Fruit fly (Drosophila melanogaster) whole organism, embryonic: ENCODE data around the gene Gr64d.

Experiments
- ATbp ChIP-seq: fragments of 200-800 bp; sonication (Bioruptor generic); optimal IDR thresholded peaks from 2 replicates; lab custom pipeline; 2017; ENCODE audit warnings: missing biosample characterization, mild to moderate bottlenecking, missing genetic modification characterization, missing genetic modification reagents
- Bgb ChIP-seq: fragments of 200-800 bp; sonication (Bioruptor generic); IDR thresholded peaks from 2 replicates; pipeline ENCODE4 v1.3.6; 2022; ENCODE audit warnings: missing biosample characterization, missing genetic modification characterization; ENCODE audit not compliant: partially characterized antibody
- CG10959 ChIP-seq: fragments of 200-800 bp; sonication (Bioruptor generic); IDR thresholded peaks from 2 replicates; pipeline ENCODE4 v1.3.6; 2022; ENCODE audit warnings: missing biosample characterization, missing genetic modification characterization
- CG11247 ChIP-seq: fragments of 200-800 bp; sonication (Bioruptor generic); IDR thresholded peaks from 2 replicates; pipeline ENCODE4 v1.3.6; 2022; ENCODE audit warnings: missing biosample characterization, missing genetic modification characterization
- CG13424 ChIP-seq: fragments of 200-800 bp; sonication (Bioruptor generic); optimal IDR thresholded peaks from 2 replicates; lab custom pipeline; 2019; ENCODE audit warnings: missing biosample characterization, mild to moderate bottlenecking, missing genetic modification characterization, moderate library complexity
- CG13624 ChIP-seq: fragments of 200-800 bp; sonication (Bioruptor generic); optimal IDR thresholded peaks from 2 replicates; lab custom pipeline; 2016; ENCODE audit warnings: missing biosample characterization, missing genetic modification characterization
- CG14441 ChIP-seq: fragments of 200-800 bp; sonication (Bioruptor generic); IDR thresholded peaks from 2 replicates; pipeline ENCODE4 v1.3.6; 2022; ENCODE audit warnings: missing biosample characterization, missing genetic modification characterization
- CG14667 ChIP-seq: fragments of 200-800 bp; sonication (Bioruptor generic); IDR thresholded peaks from 2 replicates; pipeline ENCODE4 v1.3.6; 2022; ENCODE audit warnings: missing biosample characterization, missing genetic modification characterization
- CG15514 ChIP-seq: fragments of 200-800 bp; sonication (Bioruptor generic); optimal IDR thresholded peaks from 3 replicates; lab custom pipeline; 2017; ENCODE audit warnings: missing biosample characterization, missing genetic modification characterization, mild to moderate bottlenecking, moderate library complexity, missing genetic modification reagents
- CG1647 ChIP-seq: fragments of 200-800 bp; sonication (Bioruptor generic); optimal IDR thresholded peaks from 3 replicates; lab custom pipeline; 2016; ENCODE audit warnings: missing biosample characterization, missing genetic modification characterization
- CG42726 ChIP-seq: fragments of 200-800 bp; sonication (Bioruptor generic); IDR thresholded peaks from 2 replicates; pipeline ENCODE4 v1.3.6; 2022; ENCODE audit warnings: missing biosample characterization, missing genetic modification characterization; ENCODE audit not compliant: partially characterized antibody
- CG4404 ChIP-seq: fragments of 200-800 bp; sonication (Bioruptor generic); IDR thresholded peaks from 2 replicates; pipeline ENCODE4 v1.3.6; 2022; ENCODE audit warnings: missing biosample characterization, missing genetic modification characterization
- CG4424 ChIP-seq: fragments of 200-800 bp; sonication (Bioruptor generic); optimal IDR thresholded peaks from 3 replicates; lab custom pipeline; 2016; ENCODE audit warnings: missing biosample characterization, missing genetic modification characterization
- CG7372 ChIP-seq: fragments of 200-800 bp; sonication (Bioruptor generic); IDR thresholded peaks from 2 replicates; pipeline ENCODE4 v1.3.6; 2022; ENCODE audit warnings: missing biosample characterization, missing genetic modification characterization
- CG7928 ChIP-seq: fragments of 200-800 bp; sonication (Bioruptor generic); optimal IDR thresholded peaks from 2 replicates; lab custom pipeline; 2017; ENCODE audit warnings: missing biosample characterization, mild to moderate bottlenecking, missing genetic modification characterization
- CG8478 ChIP-seq: fragments of >200 bp; optimal IDR thresholded peaks from 2 replicates; lab custom pipeline; 2018
- CG9437 ChIP-seq: fragments of 200-800 bp; sonication (Bioruptor generic); optimal IDR thresholded peaks from 2 replicates; lab custom pipeline; 2018; ENCODE audit warnings: missing biosample characterization, mild to moderate bottlenecking, missing genetic modification characterization
- Camta ChIP-seq: fragments of 200-800 bp; sonication (Bioruptor generic); optimal IDR thresholded peaks from 2 replicates; lab custom pipeline; 2016; ENCODE audit warnings: missing biosample characterization, missing genetic modification characterization
- D19B ChIP-seq: fragments of 200-800 bp; sonication (Bioruptor generic); optimal IDR thresholded peaks from 2 replicates; lab custom pipeline; 2017; ENCODE audit warnings: missing biosample characterization, mild to moderate bottlenecking, missing genetic modification characterization
- Dek ChIP-seq: fragments of 200-800 bp; sonication (Bioruptor generic); optimal IDR thresholded peaks from 3 replicates; lab custom pipeline; 2019; ENCODE audit warnings: missing biosample characterization, mild to moderate bottlenecking, missing genetic modification characterization, moderate library complexity
- Doc2 ChIP-seq: fragments of 200-800 bp; sonication (Bioruptor generic); IDR thresholded peaks from 2 replicates; pipeline ENCODE4 v1.3.6; 2022; ENCODE audit warnings: missing biosample characterization, missing genetic modification characterization
- Ets65A ChIP-seq: fragments of 200-800 bp; sonication (Bioruptor generic); peaks from one replicate; lab custom pipeline; 2016; ENCODE audit warnings: missing biosample characterization, missing genetic modification characterization
- Fer1 ChIP-seq: fragments of 200-800 bp; sonication (Bioruptor generic); optimal IDR thresholded peaks from 2 replicates; lab custom pipeline; 2017; ENCODE audit warnings: missing biosample characterization, mild to moderate bottlenecking, missing genetic modification characterization
- Fer3 ChIP-seq: fragments of 200-800 bp; sonication (Bioruptor generic); optimal IDR thresholded peaks from 2 replicates; lab custom pipeline; 2018; ENCODE audit warnings: missing biosample characterization, mild to moderate bottlenecking, missing genetic modification characterization, moderate library complexity
- HmgD ChIP-seq: fragments of 200-800 bp; sonication (Bioruptor generic); optimal IDR thresholded peaks from 3 replicates; lab custom pipeline; 2016; ENCODE audit warnings: missing biosample characterization, missing genetic modification characterization
- HmgZ ChIP-seq: fragments of 200-800 bp; sonication (Bioruptor generic); optimal IDR thresholded peaks from 2 replicates; lab custom pipeline; 2018; ENCODE audit warnings: missing biosample characterization, mild to moderate bottlenecking, missing genetic modification characterization
- Lim3 ChIP-seq: fragments of 200-800 bp; sonication (Bioruptor generic); IDR thresholded peaks from 2 replicates; pipeline ENCODE4 v1.3.6; 2022; ENCODE audit warnings: missing biosample characterization, missing genetic modification characterization
- Lpt ChIP-seq: fragments of >200 bp; optimal IDR thresholded peaks from 2 replicates; lab custom pipeline; 2018; ENCODE audit warnings: missing biosample characterization, missing genetic modification characterization
- MBD-R2 ChIP-seq: fragments of 200-800 bp; sonication (Bioruptor generic); IDR thresholded peaks from 2 replicates; pipeline ENCODE4 v1.3.6; 2022; ENCODE audit warnings: missing biosample characterization, missing genetic modification characterization
- MESR4 ChIP-seq: fragments of 200-800 bp; sonication (Bioruptor generic); optimal IDR thresholded peaks from 2 replicates; lab custom pipeline; 2018; ENCODE audit warnings: missing biosample characterization, mild to moderate bottlenecking, missing genetic modification characterization, moderate library complexity
- Six4 ChIP-seq: fragments of 200-800 bp; sonication (Bioruptor generic); optimal IDR thresholded peaks from 2 replicates; lab custom pipeline; 2016; ENCODE audit warnings: missing biosample characterization, missing genetic modification characterization
- Xbp1 ChIP-seq: fragments of 200-800 bp; sonication (Bioruptor generic); optimal IDR thresholded peaks from 3 replicates; lab custom pipeline; 2016; ENCODE audit warnings: missing biosample characterization, mild to moderate bottlenecking, missing genetic modification characterization
- YL-1 ChIP-seq: fragments of 200-800 bp; sonication (Bioruptor generic); optimal IDR thresholded peaks from 3 replicates; lab custom pipeline; 2017; ENCODE audit warnings: missing biosample characterization, mild to moderate bottlenecking, missing genetic modification characterization
- aop ChIP-seq: fragments of 200-800 bp; sonication (Bioruptor generic); IDR thresholded peaks from 2 replicates; pipeline ENCODE4 v1.3.6; 2022; ENCODE audit warnings: missing biosample characterization, missing genetic modification characterization
- az2 ChIP-seq: fragments of 200-800 bp; sonication (Bioruptor generic); optimal IDR thresholded peaks from 3 replicates; lab custom pipeline; 2016; ENCODE audit warnings: missing biosample characterization, missing genetic modification characterization
- btn ChIP-seq: fragments of 200-800 bp; sonication (Bioruptor generic); optimal IDR thresholded peaks from 2 replicates; lab custom pipeline; 2016; ENCODE audit warnings: missing biosample characterization, missing genetic modification characterization
- cg ChIP-seq: fragments of 200-800 bp; sonication (Bioruptor generic); optimal IDR thresholded peaks from 3 replicates; lab custom pipeline; 2019; ENCODE audit warnings: missing biosample characterization, mild to moderate bottlenecking, missing genetic modification characterization, moderate library complexity
- dm ChIP-seq: fragments of 200-800 bp; sonication (Bioruptor generic); optimal IDR thresholded peaks from 3 replicates; lab custom pipeline; 2016; ENCODE audit warnings: missing biosample characterization, missing genetic modification characterization
- dpn ChIP-seq, 2 experiments: fragments of 200-800 bp; sonication (Bioruptor generic); optimal IDR thresholded peaks; 3 replicates each; lab custom pipeline; 2016; ENCODE audit warnings: missing biosample characterization in 2 of 2, missing genetic modification characterization in 2 of 2
- ftz-f1 ChIP-seq: fragments of 200-800 bp; sonication (Bioruptor generic); optimal IDR thresholded peaks from 2 replicates; lab custom pipeline; 2016; ENCODE audit warnings: missing biosample characterization, missing genetic modification characterization
- her ChIP-seq: fragments of 200-800 bp; sonication (Bioruptor generic); optimal IDR thresholded peaks from 2 replicates; lab custom pipeline; 2016; ENCODE audit warnings: missing biosample characterization, missing genetic modification characterization
- inv ChIP-seq: fragments of 200-800 bp; sonication (Bioruptor generic); IDR thresholded peaks from 2 replicates; pipeline ENCODE4 v1.3.6; 2022; ENCODE audit warnings: missing biosample characterization, missing genetic modification characterization; ENCODE audit not compliant: partially characterized antibody
- lbe ChIP-seq: fragments of 200-800 bp; sonication (Bioruptor generic); optimal IDR thresholded peaks from 2 replicates; lab custom pipeline; 2016; ENCODE audit warnings: missing biosample characterization, mild to moderate bottlenecking, missing genetic modification characterization
- lilli ChIP-seq: fragments of 200-800 bp; sonication (Bioruptor generic); optimal IDR thresholded peaks from 3 replicates; lab custom pipeline; 2016; ENCODE audit warnings: missing biosample characterization, missing genetic modification characterization
- onecut ChIP-seq: fragments of 200-800 bp; sonication (Bioruptor generic); IDR thresholded peaks from 2 replicates; pipeline ENCODE4 v1.3.6; 2022; ENCODE audit warnings: missing biosample characterization, missing genetic modification characterization
- peb ChIP-seq: fragments of 200-800 bp; sonication (Bioruptor generic); IDR thresholded peaks from 2 replicates; pipeline ENCODE4 v1.3.6; 2022; ENCODE audit warnings: missing biosample characterization, missing genetic modification characterization
- ro ChIP-seq: fragments of 200-800 bp; sonication (Bioruptor generic); IDR thresholded peaks from 2 replicates; pipeline ENCODE4 v1.3.6; 2022; ENCODE audit warnings: missing biosample characterization, missing genetic modification characterization
- sr ChIP-seq: fragments of 200-800 bp; sonication (Bioruptor generic); IDR thresholded peaks from 3 replicates; pipeline ENCODE4 v1.3.6; 2022; ENCODE audit warnings: missing biosample characterization, missing genetic modification characterization
- sug ChIP-seq: fragments of 200-800 bp; optimal IDR thresholded peaks from 2 replicates; lab custom pipeline; 2019; ENCODE audit warnings: missing biosample characterization, mild to moderate bottlenecking, missing genetic modification characterization, moderate library complexity
- tap ChIP-seq: fragments of 200-800 bp; optimal IDR thresholded peaks from 3 replicates; lab custom pipeline; 2019; ENCODE audit warnings: missing biosample characterization, mild to moderate bottlenecking, missing genetic modification characterization, moderate library complexity
- usp ChIP-seq: fragments of >200 bp; optimal IDR thresholded peaks from 2 replicates; lab custom pipeline; 2017; ENCODE audit warnings: missing biosample characterization, missing genetic modification characterization
- zfh1 ChIP-seq: fragments of 200-800 bp; sonication (Bioruptor generic); IDR thresholded peaks from 3 replicates; pipeline ENCODE4 v1.3.6; 2022; ENCODE audit warnings: missing biosample characterization, missing genetic modification characterization

The Gr64d gene

DNA sequence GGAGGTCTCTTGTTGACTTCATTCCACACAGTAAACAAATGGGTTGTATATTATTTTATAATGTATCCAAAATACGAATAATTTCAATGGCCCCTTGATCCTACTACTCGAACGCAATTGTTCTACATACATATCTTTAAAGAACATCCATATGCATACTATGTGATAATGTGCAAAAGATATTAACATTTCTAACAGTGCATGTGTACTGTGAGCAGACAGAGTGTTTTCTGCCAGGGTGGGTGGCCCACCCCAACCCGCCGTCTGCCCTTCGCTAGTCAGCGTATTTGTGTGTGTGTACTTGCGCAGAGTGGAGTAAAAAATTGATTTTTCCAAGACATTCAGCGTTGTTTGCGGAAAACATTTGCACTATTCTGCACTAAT lies 39.1 kb downstream of the Gr64d start (continued):
- peak; percentile 81 for TF ChIP-seq Fer3 (tag; lab: Kevin White, UChicago)
- peak; percentile 28; the same call in 1 of the 2 replicates for TF ChIP-seq ro (GFP tag; lab: Robert Waterston, UW)
- TF ChIP-seq MESR4 (GFP tag; lab: Kevin White, UChicago) = no peak
- TF ChIP-seq HmgZ (tag; lab: Kevin White, UChicago) = peak; percentile 7
- TF ChIP-seq CG9437 = peak; percentile 8
- TF ChIP-seq lilli (GFP tag; lab: Kevin White, UChicago) = peak; percentile 3
- peak; percentile 57 for TF ChIP-seq tap
- TF ChIP-seq her (GFP tag; lab: Kevin White, UChicago) = no peak
- TF ChIP-seq Fer1 (GFP tag; lab: Kevin White, UChicago) = peak; percentile 51
- no peak for TF ChIP-seq YL-1 (GFP tag; lab: Kevin White, UChicago)
- no peak for TF ChIP-seq btn (GFP tag; lab: Kevin White, UChicago)
- TF ChIP-seq cg (GFP tag; lab: Kevin White, UChicago) = peak; percentile 6
- TF ChIP-seq sug (tag; lab: Kevin White, UChicago) = no peak
- peak; percentile 26 for TF ChIP-seq Dek (tag; lab: Kevin White, UChicago)
- TF ChIP-seq sr (GFP tag; lab: Robert Waterston, UW) = peak; percentile 34; the same call in 1 of the 3 replicates
- peak in 1 of 2 experiments; percentile 50 for TF ChIP-seq dpn (GFP tag; optimal IDR thresholded peaks at IDR 0.05; lab: Kevin White, UChicago)
- no peak for TF ChIP-seq inv (GFP tag; lab: Robert Waterston, UW)
- TF ChIP-seq onecut (GFP tag; lab: Robert Waterston, UW) = peak; percentile 97
- no peak for TF ChIP-seq CG7372
- peak; percentile 6; the same call in 1 of the 2 replicates for TF ChIP-seq CG4404 (GFP tag; lab: Robert Waterston, UW)
- TF ChIP-seq CG42726 (GFP tag; lab: Robert Waterston, UW) = no peak
- TF ChIP-seq CG14441 (GFP tag; lab: Robert Waterston, UW) = peak; percentile 66
- TF ChIP-seq CG10959 = peak; percentile 43; the same call in 1 of the 2 replicates
- TF ChIP-seq az2 (GFP tag; lab: Kevin White, UChicago) = peak; percentile 28
- no peak for TF ChIP-seq Lpt (GFP tag; lab: Kevin White, UChicago)
- peak; percentile 7 for TF ChIP-seq CG1647 (GFP tag; lab: Kevin White, UChicago)
- TF ChIP-seq MBD-R2 (GFP tag; lab: Robert Waterston, UW) = peak; percentile 34
- peak; percentile 22 for TF ChIP-seq CG4424 (GFP tag; lab: Kevin White, UChicago)
- TF ChIP-seq CG15514 = peak; percentile 50
- peak; percentile 87 for TF ChIP-seq zfh1 (GFP tag; lab: Robert Waterston, UW)
- TF ChIP-seq Doc2 (GFP tag; lab: Robert Waterston, UW) = no peak; the same call in 1 of the 2 replicates
- TF ChIP-seq Xbp1 (GFP tag; lab: Kevin White, UChicago) = peak; percentile 64
- TF ChIP-seq CG8478 (lab: Kevin White, UChicago) = no peak
- peak; percentile 62 for TF ChIP-seq lbe (GFP tag; lab: Kevin White, UChicago)
- no peak for TF ChIP-seq CG7928 (GFP tag; lab: Kevin White, UChicago)
- TF ChIP-seq aop (GFP tag; lab: Robert Waterston, UW) = 0 out of 2 replicates have a peak, but pooled peaks have one; percentile 33
- peak; percentile 67 for TF ChIP-seq CG11247
- peak; percentile 76 for TF ChIP-seq ATbp (GFP tag; lab: Kevin White, UChicago)
- peak; percentile 19 for TF ChIP-seq Six4 (GFP tag; lab: Kevin White, UChicago)
- TF ChIP-seq Lim3 = no peak
- peak; percentile 21 for TF ChIP-seq CG13424 (tag; lab: Kevin White, UChicago)
- TF ChIP-seq CG13624 (GFP tag; lab: Kevin White, UChicago) = no peak
- TF ChIP-seq usp (GFP tag; lab: Kevin White, UChicago) = no peak
- TF ChIP-seq dm (GFP tag; lab: Kevin White, UChicago) = no peak
- TF ChIP-seq Ets65A (GFP tag; lab: Kevin White, UChicago) = no peak
- peak; percentile 67 for TF ChIP-seq CG14667
- no peak for TF ChIP-seq Bgb (GFP tag; lab: Robert Waterston, UW)
- no peak for TF ChIP-seq ftz-f1
- no peak for TF ChIP-seq Camta
- TF ChIP-seq peb = peak; percentile 38; the same call in 1 of the 2 replicates
- TF ChIP-seq D19B (GFP tag; lab: Kevin White, UChicago) = no peak
- TF ChIP-seq HmgD (GFP tag; lab: Kevin White, UChicago) = no peak
